Fruit fly (Drosophila melanogaster) whole organism, prepupa: ENCODE measurements around the gene CG10357.

Experiments
- CG11294 ChIP-seq: fragments of 200-800 bp; sonication (Bioruptor generic); IDR thresholded peaks from 2 replicates; pipeline ENCODE4 v1.3.6; 2022; ENCODE audit warnings: missing biosample characterization, missing genetic modification characterization
- CG11762 ChIP-seq: fragments of 200-800 bp; sonication (Bioruptor generic); optimal IDR thresholded peaks from 3 replicates; lab custom pipeline; 2016; ENCODE audit warnings: missing biosample characterization, missing genetic modification characterization; ENCODE audit not compliant: insufficient read depth
- CG15336 ChIP-seq: fragments of 200-800 bp; sonication (Bioruptor generic); IDR thresholded peaks from 2 replicates; pipeline ENCODE4 v1.3.6; 2022; ENCODE audit warnings: missing biosample characterization, missing genetic modification characterization
- CG1621 ChIP-seq: fragments of 200-800 bp; sonication (Bioruptor generic); optimal IDR thresholded peaks from 3 replicates; lab custom pipeline; 2018; ENCODE audit warnings: missing biosample characterization, mild to moderate bottlenecking, missing genetic modification characterization
- CG16779 ChIP-seq: fragments of 200-800 bp; sonication (Bioruptor generic); optimal IDR thresholded peaks from 3 replicates; lab custom pipeline; 2017; ENCODE audit warnings: missing biosample characterization, mild to moderate bottlenecking, missing genetic modification characterization
- CG31627 ChIP-seq: fragments of 200-800 bp; sonication (Bioruptor generic); optimal IDR thresholded peaks from 3 replicates; lab custom pipeline; 2016; ENCODE audit warnings: missing biosample characterization, missing genetic modification characterization
- CG32006 ChIP-seq: fragments of 200-800 bp; sonication (Bioruptor generic); optimal IDR thresholded peaks from 3 replicates; lab custom pipeline; 2017; ENCODE audit warnings: missing biosample characterization, mild to moderate bottlenecking, missing genetic modification characterization
- CG34406 ChIP-seq: fragments of 200-800 bp; sonication (Bioruptor generic); optimal IDR thresholded peaks from 3 replicates; lab custom pipeline; 2016; ENCODE audit warnings: missing biosample characterization, missing genetic modification characterization
- CG3919 ChIP-seq: fragments of 200-800 bp; sonication (Bioruptor generic); optimal IDR thresholded peaks from 3 replicates; lab custom pipeline; 2016; ENCODE audit warnings: missing biosample characterization, missing genetic modification characterization
- CG4318 ChIP-seq: fragments of 200-800 bp; sonication (Bioruptor generic); optimal IDR thresholded peaks from 3 replicates; lab custom pipeline; 2017; ENCODE audit warnings: missing biosample characterization, mild to moderate bottlenecking, missing genetic modification characterization
- CG6276 ChIP-seq: fragments of 200-800 bp; sonication (Bioruptor generic); optimal IDR thresholded peaks from 2 replicates; lab custom pipeline; 2017; ENCODE audit warnings: missing biosample characterization, mild to moderate bottlenecking, missing genetic modification characterization
- CG6792 ChIP-seq: fragments of 200-800 bp; sonication (Bioruptor generic); optimal IDR thresholded peaks from 3 replicates; lab custom pipeline; 2016; ENCODE audit warnings: missing biosample characterization, missing genetic modification characterization
- CG7368 ChIP-seq: fragments of 200-800 bp; sonication (Bioruptor generic); optimal IDR thresholded peaks from 3 replicates; lab custom pipeline; 2016; ENCODE audit warnings: missing biosample characterization, missing genetic modification characterization
- CG8119 ChIP-seq: fragments of 200-800 bp; sonication (Bioruptor generic); IDR thresholded peaks from 3 replicates; pipeline ENCODE4 v1.3.6; 2022; ENCODE audit warnings: missing biosample characterization, missing genetic modification characterization
- CG8319 ChIP-seq: fragments of 200-800 bp; sonication (Bioruptor generic); optimal IDR thresholded peaks from 3 replicates; lab custom pipeline; 2016; ENCODE audit warnings: missing biosample characterization, missing genetic modification characterization
- CG8632 ChIP-seq: fragments of 200-800 bp; sonication (Bioruptor generic); optimal IDR thresholded peaks from 3 replicates; lab custom pipeline; 2016; ENCODE audit warnings: missing biosample characterization, missing genetic modification characterization
- CG9139 ChIP-seq: fragments of 200-800 bp; sonication (Bioruptor generic); optimal IDR thresholded peaks from 3 replicates; lab custom pipeline; 2017; ENCODE audit warnings: missing biosample characterization, mild to moderate bottlenecking, missing genetic modification characterization
- Eip78C ChIP-seq: fragments of 200-800 bp; sonication (Bioruptor generic); peaks from one replicate; lab custom pipeline; 2016; ENCODE audit warnings: missing biosample characterization, missing genetic modification characterization
- Ets21C ChIP-seq: fragments of 200-800 bp; sonication (Bioruptor generic); optimal IDR thresholded peaks from 3 replicates; lab custom pipeline; 2016; ENCODE audit warnings: missing biosample characterization, missing genetic modification characterization
- Ets96B ChIP-seq: fragments of 200-800 bp; optimal IDR thresholded peaks from 2 replicates; lab custom pipeline; 2019; ENCODE audit warnings: missing biosample characterization, mild to moderate bottlenecking, missing genetic modification characterization, moderate library complexity
- Gug ChIP-seq: fragments of 200-800 bp; sonication (Bioruptor generic); IDR thresholded peaks from 2 replicates; pipeline ENCODE4 v1.3.6; 2022; ENCODE audit warnings: missing biosample characterization, missing genetic modification characterization
- Hr38 ChIP-seq: sonication (Bioruptor generic); optimal IDR thresholded peaks from 2 replicates; lab custom pipeline; 2016; ENCODE audit warnings: missing biosample characterization, missing genetic modification characterization
- Hr39 ChIP-seq: fragments of 200-800 bp; sonication (Bioruptor generic); optimal IDR thresholded peaks from 2 replicates; lab custom pipeline; 2016; ENCODE audit warnings: missing biosample characterization, missing genetic modification characterization
- Hr4 ChIP-seq: fragments of 200-800 bp; sonication (Bioruptor generic); optimal IDR thresholded peaks from 3 replicates; lab custom pipeline; 2016; ENCODE audit warnings: missing biosample characterization, missing genetic modification characterization
- Met ChIP-seq: fragments of 200-800 bp; sonication (Bioruptor generic); optimal IDR thresholded peaks from 3 replicates; lab custom pipeline; 2016; ENCODE audit warnings: missing biosample characterization, missing genetic modification characterization
- OdsH ChIP-seq: fragments of 200-800 bp; sonication (Bioruptor generic); optimal IDR thresholded peaks from 3 replicates; lab custom pipeline; 2016; ENCODE audit warnings: missing biosample characterization, missing genetic modification characterization
- Smox ChIP-seq: fragments of 200-800 bp; sonication (Bioruptor generic); optimal IDR thresholded peaks from 3 replicates; lab custom pipeline; 2016; ENCODE audit warnings: missing biosample characterization, missing genetic modification characterization
- Sox102F ChIP-seq: fragments of 200-800 bp; sonication (Bioruptor generic); optimal IDR thresholded peaks from 2 replicates; lab custom pipeline; 2016; ENCODE audit warnings: missing biosample characterization, mild to moderate bottlenecking, missing genetic modification characterization
- Sox14 ChIP-seq: fragments of 200-800 bp; sonication (Bioruptor generic); optimal IDR thresholded peaks from 3 replicates; lab custom pipeline; 2016; ENCODE audit warnings: missing biosample characterization, missing genetic modification characterization
- achi ChIP-seq: fragments of 200-800 bp; sonication (Bioruptor generic); optimal IDR thresholded peaks from 3 replicates; lab custom pipeline; 2016; ENCODE audit warnings: missing biosample characterization, missing genetic modification characterization
- acj6 ChIP-seq: fragments of 200-800 bp; sonication (Bioruptor generic); optimal IDR thresholded peaks from 3 replicates; lab custom pipeline; 2016; ENCODE audit warnings: missing biosample characterization, missing genetic modification characterization
- eg ChIP-seq: fragments of 200-800 bp; sonication (Bioruptor generic); IDR thresholded peaks from 3 replicates; pipeline ENCODE4 v1.3.6; 2022; ENCODE audit warnings: missing biosample characterization, missing genetic modification characterization
- fd59A ChIP-seq: fragments of 200-800 bp; sonication (Bioruptor generic); optimal IDR thresholded peaks from 2 replicates; lab custom pipeline; 2017; ENCODE audit warnings: missing biosample characterization, mild to moderate bottlenecking, missing genetic modification characterization, missing genetic modification reagents
- fd85E ChIP-seq: fragments of 200-800 bp; sonication (Bioruptor generic); optimal IDR thresholded peaks from 3 replicates; lab custom pipeline; 2016; ENCODE audit warnings: missing biosample characterization, missing genetic modification characterization
- fkh ChIP-seq: fragments of 200-800 bp; sonication (Bioruptor generic); optimal IDR thresholded peaks from 3 replicates; lab custom pipeline; 2017; ENCODE audit warnings: missing biosample characterization, mild to moderate bottlenecking, missing genetic modification characterization, moderate library complexity
- net ChIP-seq: fragments of 200-800 bp; sonication (Bioruptor generic); optimal IDR thresholded peaks from 3 replicates; lab custom pipeline; 2016; ENCODE audit warnings: missing biosample characterization, missing genetic modification characterization
- pdm3 ChIP-seq: fragments of 200-800 bp; sonication (Bioruptor generic); optimal IDR thresholded peaks from 3 replicates; lab custom pipeline; 2016; ENCODE audit warnings: missing biosample characterization, missing genetic modification characterization
- salr ChIP-seq, 2 experiments: fragments of 200-800 bp; sonication (Bioruptor generic); optimal IDR thresholded peaks; 3 replicates each; lab custom pipeline; 2016 to 2018; ENCODE audit warnings: missing biosample characterization in 2 of 2, missing genetic modification characterization in 2 of 2, mild to moderate bottlenecking in 1 of 2
- spab ChIP-seq: fragments of 200-800 bp; sonication (Bioruptor generic); optimal IDR thresholded peaks from 2 replicates; lab custom pipeline; 2017; ENCODE audit warnings: missing biosample characterization, mild to moderate bottlenecking, missing genetic modification characterization, missing genetic modification reagents
- svp ChIP-seq: fragments of 200-800 bp; sonication (Bioruptor generic); peaks from one replicate; lab custom pipeline; 2016; ENCODE audit warnings: missing biosample characterization, missing genetic modification characterization
- vri ChIP-seq: fragments of 200-800 bp; sonication (Bioruptor generic); optimal IDR thresholded peaks from 3 replicates; lab custom pipeline; 2016; ENCODE audit warnings: missing biosample characterization, mild to moderate bottlenecking, missing genetic modification characterization

CG10357 gene

dm6 chr3L:3638587-3639312 is 23.6 kb downstream of the CG10357 start (continued):
- TF ChIP-seq Sox102F (peak; percentile 47), Hr38 (no peak), CG16779 (tag; lab: Kevin White, UChicago) (no peak), CG6792 (GFP tag; lab: Kevin White, UChicago) (peak; percentile 19), CG3919 (GFP tag; lab: Kevin White, UChicago) (no peak), CG7368 (GFP tag; lab: Kevin White, UChicago) (no peak), Smox (GFP tag; lab: Kevin White, UChicago) (peak; percentile 47), fd85E (no peak), pdm3 (GFP tag; lab: Kevin White, UChicago) (peak; percentile 37), svp (GFP tag; lab: Kevin White, UChicago) (peak; percentile 78), spab (GFP tag; lab: Kevin White, UChicago) (no peak), net (GFP tag; lab: Kevin White, UChicago) (peak; percentile 16), fkh (GFP tag; lab: Kevin White, UChicago) (peak; percentile 35), CG34406 (peak; percentile 23), CG8632 (GFP tag; lab: Kevin White, UChicago) (peak; percentile 32), salr (GFP tag; optimal IDR thresholded peaks at IDR 0.05; lab: Kevin White, UChicago) (no peak), Ets96B (tag; lab: Kevin White, UChicago) (no peak), acj6 (GFP tag; lab: Kevin White, UChicago) (peak; percentile 64), achi (peak; percentile 54)

dm6 chr3L:3639324-3639723 is 24.1 kb downstream of the CG10357 start:
- TF ChIP-seq CG4318 (GFP tag; lab: Kevin White, UChicago) (peak; percentile 36), eg (GFP tag; lab: Robert Waterston, UW) (peak; percentile 12; the same call in 1 of the 3 replicates), vri (GFP tag; lab: Kevin White, UChicago) (no peak), acj6 (GFP tag; lab: Kevin White, UChicago) (no peak), Ets21C (no peak), CG9139 (GFP tag; lab: Kevin White, UChicago) (no peak), fkh (GFP tag; lab: Kevin White, UChicago) (no peak), CG8119 (GFP tag; lab: Robert Waterston, UW) (peak; percentile 58; the same call in 2 of the 3 replicates), Ets96B (tag; lab: Kevin White, UChicago) (peak; percentile 29), CG34406 (no peak), CG15336 (GFP tag; lab: Robert Waterston, UW) (peak; percentile 51; the same call in 1 of the 2 replicates), CG32006 (GFP tag; lab: Kevin White, UChicago) (peak; percentile 59), CG6276 (GFP tag; lab: Kevin White, UChicago) (peak; percentile 54), salr (GFP tag; optimal IDR thresholded peaks at IDR 0.05; lab: Kevin White, UChicago) (peak in 1 of 2 experiments; percentile 34), fd59A (GFP tag; lab: Kevin White, UChicago) (peak; percentile 17), achi (peak; percentile 24), CG3919 (GFP tag; lab: Kevin White, UChicago) (no peak), CG1621 (tag; lab: Kevin White, UChicago) (no peak), CG31627 (GFP tag; lab: Kevin White, UChicago) (no peak), CG11294 (GFP tag; lab: Robert Waterston, UW) (no peak), Hr39 (no peak), Sox14 (GFP tag; lab: Kevin White, UChicago) (peak; percentile 24), Hr4 (GFP tag; lab: Kevin White, UChicago) (peak; percentile 33), Eip78C (GFP tag; lab: Kevin White, UChicago) (peak; percentile 74), CG11762 (no peak), CG8632 (GFP tag; lab: Kevin White, UChicago) (no peak), Gug (no peak; the same call in 1 of the 2 replicates), OdsH (GFP tag; lab: Kevin White, UChicago) (peak; percentile 12), Met (GFP tag; lab: Kevin White, UChicago) (no peak), spab (GFP tag; lab: Kevin White, UChicago) (peak; percentile 2), CG8319 (GFP tag; lab: Kevin White, UChicago) (no peak), pdm3 (GFP tag; lab: Kevin White, UChicago) (peak; percentile 11)
